Worm (Caenorhabditis elegans) whole organism, young adult: ENCODE results near the gene nlp-56.
"Not testable (repeated sequence)": the region's sequence is repeated elsewhere in the genome, so short reads cannot be mapped to it uniquely, and the experiment has no call there.

Source experiments
- B0035.1 ChIP-seq: sonication (generic microtip); optimal IDR thresholded peaks from 2 replicates; lab custom pipeline; 2016; ENCODE audit warnings: missing genetic modification characterization, mild to moderate bottlenecking, missing compliant biosample characterization, missing genotype, missing genetic modification reagents
- B0261.1 ChIP-seq: sonication (generic microtip); optimal IDR thresholded peaks from 2 replicates; lab custom pipeline; 2016; ENCODE audit warnings: mild to moderate bottlenecking, missing genetic modification characterization, moderate library complexity, missing compliant biosample characterization
- F10E7.11 ChIP-seq: sonication (generic microtip); optimal IDR thresholded peaks from 2 replicates; lab custom pipeline; 2017; ENCODE audit warnings: mild to moderate bottlenecking, missing genetic modification characterization, moderate library complexity, missing compliant biosample characterization
- F39B2.1 ChIP-seq: fragments of 200-800 bp; sonication (Bioruptor generic); IDR thresholded peaks from 2 replicates; pipeline ENCODE4 v1.3.6; 2022; ENCODE audit warnings: missing genetic modification reagents, missing genetic modification characterization, missing compliant biosample characterization
- F49E8.2 ChIP-seq: sonication (generic microtip); optimal IDR thresholded peaks from 3 replicates; lab custom pipeline; 2017; ENCODE audit warnings: missing genetic modification characterization, mild to moderate bottlenecking, missing compliant biosample characterization, antibody characterized with exemption, moderate library complexity; ENCODE audit not compliant: insufficient read depth
- F55B11.4 ChIP-seq: sonication (generic microtip); optimal IDR thresholded peaks from 2 replicates; lab custom pipeline; 2016; ENCODE audit warnings: missing compliant biosample characterization, missing genetic modification characterization, borderline replicate concordance; ENCODE audit not compliant: insufficient read depth
- K12H6.12 ChIP-seq: fragments of 200-800 bp; sonication (Bioruptor generic); optimal IDR thresholded peaks from 2 replicates; lab custom pipeline; 2018; ENCODE audit warnings: mild to moderate bottlenecking, missing genetic modification characterization, missing compliant biosample characterization
- T26A5.8 ChIP-seq: sonication (generic microtip); optimal IDR thresholded peaks from 2 replicates; lab custom pipeline; 2016; ENCODE audit warnings: missing genetic modification characterization, missing compliant biosample characterization
- Y67H2A.10 ChIP-seq: fragments of 200-800 bp; sonication (Bioruptor generic); conservative IDR thresholded peaks from 2 replicates; pipeline ENCODE4 v1.3.6; 2022; ENCODE audit warnings: missing genetic modification reagents, missing genetic modification characterization, missing compliant biosample characterization
- aptf-2 ChIP-seq: fragments of 200-800 bp; sonication (Bioruptor generic); conservative IDR thresholded peaks from 2 replicates; pipeline ENCODE4 v1.3.6; 2022; ENCODE audit warnings: missing genetic modification reagents, missing genetic modification characterization, missing compliant biosample characterization
- atf-7 ChIP-seq: sonication (generic microtip); optimal IDR thresholded peaks from 2 replicates; lab custom pipeline; 2017; ENCODE audit warnings: mild to moderate bottlenecking, missing genetic modification characterization, missing compliant biosample characterization
- athp-1 ChIP-seq: sonication (generic microtip); optimal IDR thresholded peaks from 2 replicates; lab custom pipeline; 2017; ENCODE audit warnings: mild to moderate bottlenecking, missing genetic modification characterization, missing compliant biosample characterization
- attf-3 ChIP-seq: fragments of 200-800 bp; sonication (Bioruptor generic); conservative IDR thresholded peaks from 2 replicates; pipeline ENCODE4 v1.3.6; 2022; ENCODE audit warnings: missing genetic modification reagents, missing genetic modification characterization, missing compliant biosample characterization
- attf-5 ChIP-seq: fragments of 200-800 bp; sonication (Bioruptor generic); optimal IDR thresholded peaks from 2 replicates; lab custom pipeline; 2018; ENCODE audit warnings: mild to moderate bottlenecking, missing genetic modification characterization, missing compliant biosample characterization
- attf-6 ChIP-seq: fragments of 200-800 bp; sonication (Bioruptor generic); IDR thresholded peaks from 2 replicates; pipeline ENCODE4 v1.3.6; 2022; ENCODE audit warnings: missing genetic modification reagents, missing genetic modification characterization, missing compliant biosample characterization
- ceh-27 ChIP-seq: fragments of 200-800 bp; sonication (Bioruptor generic); optimal IDR thresholded peaks from 2 replicates; lab custom pipeline; 2018; ENCODE audit warnings: mild to moderate bottlenecking, missing genetic modification characterization, moderate library complexity, missing compliant biosample characterization
- ceh-79 ChIP-seq: sonication (generic microtip); optimal IDR thresholded peaks from 2 replicates; lab custom pipeline; 2017; ENCODE audit warnings: mild to moderate bottlenecking, missing genetic modification characterization, missing compliant biosample characterization
- die-1 ChIP-seq: sonication (generic microtip); optimal IDR thresholded peaks from 2 replicates; lab custom pipeline; 2016; ENCODE audit warnings: missing genotype, mild to moderate bottlenecking, missing genetic modification characterization, missing compliant biosample characterization
- egrh-3 ChIP-seq: fragments of 200-800 bp; sonication (Bioruptor generic); IDR thresholded peaks from 2 replicates; pipeline ENCODE4 v1.3.6; 2022; ENCODE audit warnings: missing genetic modification reagents, missing genetic modification characterization, missing compliant biosample characterization
- ekl-4 ChIP-seq: fragments of 200-800 bp; sonication (Bioruptor generic); IDR thresholded peaks from 2 replicates; pipeline ENCODE4 v1.3.6; 2022; ENCODE audit warnings: missing genetic modification reagents, missing genetic modification characterization, missing compliant biosample characterization
- fkh-3 ChIP-seq: sonication (generic microtip); optimal IDR thresholded peaks from 2 replicates; lab custom pipeline; 2016; ENCODE audit warnings: mild to moderate bottlenecking, missing genetic modification characterization, missing compliant biosample characterization
- gei-17 ChIP-seq: fragments of 200-800 bp; sonication (Bioruptor generic); optimal IDR thresholded peaks from 2 replicates; lab custom pipeline; 2018; ENCODE audit warnings: mild to moderate bottlenecking, missing genetic modification characterization, missing compliant biosample characterization
- hlh-12 ChIP-seq: sonication (generic microtip); optimal IDR thresholded peaks from 2 replicates; lab custom pipeline; 2016; ENCODE audit warnings: missing genetic modification characterization, missing compliant biosample characterization
- hlh-26 ChIP-seq: fragments of 200-800 bp; sonication (Bioruptor generic); conservative IDR thresholded peaks from 2 replicates; pipeline ENCODE4 v1.3.6; 2022; ENCODE audit warnings: missing genetic modification reagents, missing genetic modification characterization, missing compliant biosample characterization
- hmg-1.2 ChIP-seq: fragments of 200-800 bp; sonication (Bioruptor generic); IDR thresholded peaks from 2 replicates; pipeline ENCODE4 v1.3.6; 2022; ENCODE audit warnings: missing genetic modification reagents, missing genetic modification characterization, missing compliant biosample characterization
- let-607 ChIP-seq, 2 experiments: fragments of 200-800 bp in 1 of 2; sonication (Bioruptor generic) in 1 of 2; sonication (generic microtip) in 1 of 2; optimal IDR thresholded peaks; 2 replicates each; lab custom pipeline; 2016 to 2018; ENCODE audit warnings: mild to moderate bottlenecking in 2 of 2, missing compliant biosample characterization in 2 of 2, missing genetic modification characterization in 2 of 2, moderate library complexity in 2 of 2, missing genotype in 1 of 2
- lin-26 ChIP-seq: fragments of 200-800 bp; sonication (Bioruptor generic); IDR thresholded peaks from 2 replicates; pipeline ENCODE4 v1.3.6; 2022; ENCODE audit warnings: missing genetic modification reagents, missing genetic modification characterization, missing compliant biosample characterization
- lir-1 ChIP-seq: fragments of 200-800 bp; sonication (Bioruptor generic); conservative IDR thresholded peaks from 2 replicates; pipeline ENCODE4 v1.3.6; 2022; ENCODE audit warnings: missing genetic modification reagents, missing genetic modification characterization, missing compliant biosample characterization
- madf-8 ChIP-seq: fragments of 200-800 bp; sonication (Bioruptor generic); conservative IDR thresholded peaks from 2 replicates; pipeline ENCODE4 v1.3.6; 2022; ENCODE audit warnings: missing genetic modification reagents, missing genetic modification characterization, missing compliant biosample characterization
- mes-4 ChIP-seq: sonication (generic microtip); optimal IDR thresholded peaks from 2 replicates; lab custom pipeline; 2016; ENCODE audit warnings: missing genotype, missing genetic modification characterization, missing compliant biosample characterization
- mxl-1 ChIP-seq: sonication (generic microtip); optimal IDR thresholded peaks from 2 replicates; lab custom pipeline; 2016; ENCODE audit warnings: missing genetic modification characterization, missing compliant biosample characterization
- nhr-179 ChIP-seq: sonication (generic microtip); optimal IDR thresholded peaks from 2 replicates; lab custom pipeline; 2016; ENCODE audit warnings: mild to moderate bottlenecking, missing genetic modification characterization, missing compliant biosample characterization
- nhr-90 ChIP-seq: sonication (generic microtip); optimal IDR thresholded peaks from 2 replicates; lab custom pipeline; 2016; ENCODE audit warnings: missing genotype, mild to moderate bottlenecking, missing genetic modification characterization, missing compliant biosample characterization
- pha-4 ChIP-seq: fragments of 150-350 bp; sonication (generic microtip); optimal IDR thresholded peaks from 2 replicates; lab custom pipeline; 2014; ENCODE audit warnings: missing biosample characterization, missing genetic modification reagents, missing genetic modification characterization
- rpc-1 ChIP-seq, 2 experiments: fragments of 150-350 bp in 1 of 2; sonication (generic microtip) in 1 of 2; optimal IDR thresholded peaks; 2 replicates each; lab custom pipeline; 2014 to 2018; ENCODE audit warnings: missing biosample characterization in 1 of 2, missing genetic modification characterization in 1 of 2, missing genetic modification reagents in 1 of 2, missing genotype in 1 of 2
- snpc-3.4 ChIP-seq: sonication (generic microtip); optimal IDR thresholded peaks from 2 replicates; lab custom pipeline; 2017; ENCODE audit warnings: missing genetic modification characterization, mild to moderate bottlenecking, missing compliant biosample characterization, antibody characterized with exemption, moderate library complexity, missing genotype, missing genetic modification reagents
- snpc-4 ChIP-seq, 5 experiments: fragments of 150-350 bp in 1 of 5; sonication (generic microtip) in 4 of 5; optimal IDR thresholded peaks; 2 replicates each; lab custom pipeline; 2014 to 2018; ENCODE audit warnings: missing genetic modification characterization in 5 of 5, missing biosample characterization in 3 of 5, antibody characterized with exemption in 2 of 5, mild to moderate bottlenecking in 2 of 5, missing compliant biosample characterization in 2 of 5, missing genotype in 2 of 5, moderate library complexity in 2 of 5, missing genetic modification reagents in 1 of 5
- somi-1 ChIP-seq: fragments of 200-800 bp; sonication (Bioruptor generic); optimal IDR thresholded peaks from 2 replicates; lab custom pipeline; 2018; ENCODE audit warnings: mild to moderate bottlenecking, missing genetic modification characterization, missing compliant biosample characterization
- tbp1 ChIP-seq: fragments of 200-800 bp; sonication (Bioruptor generic); optimal IDR thresholded peaks from 2 replicates; lab custom pipeline; 2018; ENCODE audit warnings: mild to moderate bottlenecking, missing genetic modification characterization, missing compliant biosample characterization
- tbx-9 ChIP-seq: sonication (generic microtip); optimal IDR thresholded peaks from 2 replicates; lab custom pipeline; 2016; ENCODE audit warnings: borderline replicate concordance, missing genetic modification characterization, inconsistent platforms, missing compliant biosample characterization
- zfh-2 ChIP-seq: fragments of 200-800 bp; sonication (Bioruptor generic); conservative IDR thresholded peaks from 2 replicates; pipeline ENCODE4 v1.3.6; 2022; ENCODE audit warnings: missing genetic modification reagents, missing genetic modification characterization, missing compliant biosample characterization
- ztf-26 ChIP-seq: sonication (generic microtip); optimal IDR thresholded peaks from 2 replicates; lab custom pipeline; 2017; ENCODE audit warnings: missing genetic modification characterization, missing compliant biosample characterization
- ztf-28 ChIP-seq: fragments of 200-800 bp; sonication (Bioruptor generic); IDR thresholded peaks from 2 replicates; pipeline ENCODE4 v1.3.6; 2022; ENCODE audit warnings: missing genetic modification reagents, missing genetic modification characterization, missing compliant biosample characterization

The nlp-56 gene

DNA sequence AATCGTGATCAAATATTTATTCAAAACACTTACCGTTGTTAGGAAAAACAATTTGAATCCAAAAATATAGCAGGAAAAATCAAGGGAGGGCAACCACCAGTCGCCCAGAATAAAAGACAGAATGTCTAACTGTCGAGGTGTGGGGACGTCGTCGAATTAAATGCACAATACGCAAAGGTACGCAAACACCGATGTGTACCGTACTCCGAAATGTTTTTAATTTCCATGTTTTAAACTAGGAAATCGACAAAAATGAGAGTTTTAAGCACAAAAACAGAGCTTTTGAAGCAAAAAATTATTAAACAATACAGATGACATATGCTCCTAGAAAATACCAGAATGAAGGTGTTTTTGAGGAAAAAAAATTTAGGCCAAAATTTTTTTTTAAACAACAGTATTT is 10.1 kb downstream of the nlp-56 start, which contains the start of gene Y57G11C.51:
Gene Y57G11C.51 (minus strand): TSS at position 101 of the 400 bp plus-strand sequence.
- TF ChIP-seq snpc-4 (GFP tag; optimal IDR thresholded peaks at IDR 0.05; lab: Kevin White, UChicago) = not testable (repeated sequence)
- peak in 1 of 4 experiments; percentile 40 for TF ChIP-seq snpc-4 (tag; optimal IDR thresholded peaks at IDR 0.05; lab: Kevin White, UChicago)

DNA sequence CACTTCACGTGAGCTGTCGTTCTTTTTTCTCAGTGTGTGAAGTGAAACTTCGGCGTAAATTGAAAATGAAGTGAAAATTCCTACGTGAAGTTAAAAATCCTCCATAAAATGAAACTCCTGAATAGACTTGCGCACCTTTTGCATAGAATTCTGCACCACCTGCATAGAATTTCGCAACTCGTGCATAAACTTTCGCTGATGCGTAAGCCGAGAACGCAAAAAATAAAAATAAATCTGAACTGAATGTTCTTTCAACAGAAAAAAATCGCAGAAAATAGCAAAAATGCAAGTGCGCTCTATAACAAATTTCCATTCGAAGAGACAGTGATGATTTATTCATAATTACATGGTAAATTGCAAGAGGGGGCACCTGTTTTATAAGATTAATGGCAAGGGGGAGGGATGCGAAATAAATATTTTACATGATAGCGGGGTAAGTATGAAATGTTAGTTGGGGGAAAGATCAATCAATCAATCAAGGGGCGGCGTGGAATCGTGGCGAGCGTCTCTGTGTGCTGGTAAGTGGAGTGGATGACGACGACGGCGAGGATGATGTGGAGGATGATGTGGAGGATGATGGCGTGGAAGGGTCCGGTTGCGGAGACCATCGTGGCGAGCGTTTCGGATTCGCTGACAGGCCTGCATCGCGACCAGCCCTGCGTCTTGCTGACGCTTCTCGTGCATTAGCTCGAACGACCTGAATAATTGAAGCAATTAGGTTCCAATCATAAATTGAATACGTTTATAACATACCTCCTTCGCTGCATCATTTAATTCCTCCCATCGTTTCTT is 11.1 kb downstream of the nlp-56 start, which contains the start of gene Y57G11C.36:
Gene Y57G11C.36 (minus strand): TSS at position 502 of the 792 bp plus-strand sequence.
- no peak for TF ChIP-seq hlh-26 (GFP tag; lab: Robert Waterston, UW)
- no peak for TF ChIP-seq K12H6.12 (tag; lab: Kevin White, UChicago)
- no peak for TF ChIP-seq let-607 (tag; optimal IDR thresholded peaks at IDR 0.05; lab: Kevin White, UChicago)
- no peak for TF ChIP-seq fkh-3 (tag; lab: Kevin White, UChicago)
- no peak for TF ChIP-seq athp-1 (tag; lab: Kevin White, UChicago)
- TF ChIP-seq ztf-26 = no peak
- TF ChIP-seq snpc-3.4 = peak; percentile 17
- no peak for TF ChIP-seq rpc-1 (optimal IDR thresholded peaks at IDR 0.05; lab: Kevin White, UChicago)
- TF ChIP-seq rpc-1 (tag; optimal IDR thresholded peaks at IDR 0.05; lab: Kevin White, UChicago) = no peak
- TF ChIP-seq ceh-27 (GFP tag; lab: Kevin White, UChicago) = no peak
- no peak for TF ChIP-seq ekl-4
- no peak for TF ChIP-seq somi-1 (GFP tag; lab: Kevin White, UChicago)
- no peak for TF ChIP-seq B0035.1 (tag; lab: Kevin White, UChicago)
- no peak for TF ChIP-seq hlh-12 (tag; lab: Kevin White, UChicago)
- no peak for TF ChIP-seq F39B2.1 (GFP tag; lab: Robert Waterston, UW)
- no peak for TF ChIP-seq aptf-2 (GFP tag; lab: Robert Waterston, UW)
- no peak for TF ChIP-seq ceh-79 (tag; lab: Kevin White, UChicago)
- TF ChIP-seq F55B11.4 (tag; lab: Kevin White, UChicago) = no peak
- TF ChIP-seq nhr-179 = no peak
- no peak for TF ChIP-seq die-1 (tag; lab: Kevin White, UChicago)
- no peak for TF ChIP-seq lir-1 (GFP tag; lab: Robert Waterston, UW)
- TF ChIP-seq egrh-3 = peak; percentile 45; the same call in 1 of the 2 replicates
- no peak for TF ChIP-seq F10E7.11
- no peak for TF ChIP-seq gei-17 (GFP tag; lab: Kevin White, UChicago)
- TF ChIP-seq pha-4 (tag; lab: Kevin White, UChicago) = no peak
- no peak for TF ChIP-seq lin-26 (GFP tag; lab: Robert Waterston, UW)
- no peak for TF ChIP-seq snpc-4 (GFP tag; optimal IDR thresholded peaks at IDR 0.05; lab: Kevin White, UChicago)
- peak in 1 of 4 experiments; percentile 83 for TF ChIP-seq snpc-4 (tag; optimal IDR thresholded peaks at IDR 0.05; lab: Kevin White, UChicago)
- no peak for TF ChIP-seq F49E8.2 (tag; lab: Kevin White, UChicago)
- TF ChIP-seq T26A5.8 (tag; lab: Kevin White, UChicago) = no peak
- no peak for TF ChIP-seq Y67H2A.10 (GFP tag; lab: Robert Waterston, UW)
- TF ChIP-seq attf-6 (GFP tag; lab: Robert Waterston, UW) = peak; percentile 72
- TF ChIP-seq mes-4 (tag; lab: Kevin White, UChicago) = no peak
- TF ChIP-seq B0261.1 = no peak
- TF ChIP-seq attf-3 = no peak
- no peak for TF ChIP-seq atf-7 (tag; lab: Kevin White, UChicago)
- no peak for TF ChIP-seq hmg-1.2 (GFP tag; lab: Robert Waterston, UW)
- TF ChIP-seq ztf-28 (GFP tag; lab: Robert Waterston, UW) = no peak
- no peak for TF ChIP-seq tbp1 (GFP tag; lab: Kevin White, UChicago)
- peak; percentile 67 for TF ChIP-seq zfh-2 (GFP tag; lab: Robert Waterston, UW)
- TF ChIP-seq madf-8 (GFP tag; lab: Robert Waterston, UW) = no peak
- TF ChIP-seq attf-5 = no peak
- TF ChIP-seq nhr-90 (tag; lab: Kevin White, UChicago) = no peak
- TF ChIP-seq tbx-9 (tag; lab: Kevin White, UChicago) = no peak
- TF ChIP-seq mxl-1 = no peak
